Worm (Caenorhabditis elegans) whole organism, L4 larva: ENCODE measurements around the gene klp-17.

Source experiments
- lin-13 ChIP-seq: fragments of 150-350 bp; optimal IDR thresholded peaks from 2 replicates; lab custom pipeline; 2014; ENCODE audit warnings: missing biosample characterization, missing genetic modification reagents, missing genetic modification characterization
- lin-39 ChIP-seq: fragments of 150-350 bp; optimal IDR thresholded peaks from 2 replicates; lab custom pipeline; 2014; ENCODE audit warnings: missing biosample characterization, missing genetic modification reagents, missing genetic modification characterization
- nhr-237 ChIP-seq: sonication (generic microtip); optimal IDR thresholded peaks from 2 replicates; lab custom pipeline; 2017; ENCODE audit warnings: missing biosample characterization, missing genetic modification characterization
- pha-4 ChIP-seq, 2 experiments: fragments of 150-350 bp in 1 of 2; fragments of 200-800 bp in 1 of 2; sonication (Bioruptor generic) in 1 of 2; IDR thresholded peaks in 1 of 2; optimal IDR thresholded peaks in 1 of 2; 2 replicates each; pipeline versions ENCODE4 v1.3.6 to Lab custom; 2014 to 2022; ENCODE audit warnings: missing genetic modification characterization in 2 of 2, missing genetic modification reagents in 2 of 2, missing biosample characterization in 1 of 2, missing compliant biosample characterization in 1 of 2

- TF ChIP-seq lin-39 (tag; lab: Kevin White, UChicago) = no peak
- no peak for TF ChIP-seq nhr-237 (tag; lab: Kevin White, UChicago)
- TF ChIP-seq pha-4 (GFP tag; IDR thresholded peaks at IDR 0.05; lab: Robert Waterston, UW) = no peak
- TF ChIP-seq pha-4 (tag; optimal IDR thresholded peaks at IDR 0.05; lab: Kevin White, UChicago) = no peak
- no peak for TF ChIP-seq lin-13 (GFP tag; lab: Kevin White, UChicago)
Observed at ce11 chrII:11479076-11479475, 11.6 kb upstream of the klp-17 start, which contains the start of gene W02B12.12.
